Worm (Caenorhabditis elegans): ENCODE data around the gene attf-3.

attf-3 gene

ce11 chrIII:65626-65937, 20.6 kb downstream of the attf-3 start:
- peak; percentile 44 for TF ChIP-seq sma-9 (GFP tag; optimal IDR thresholded peaks at IDR 0.05)
- no peak for TF ChIP-seq sma-9 (tag; optimal IDR thresholded peaks at IDR 0.05)
- TF ChIP-seq F13H6.1 (tag; optimal IDR thresholded peaks at IDR 0.05): peak; percentile 54
- TF ChIP-seq lin-11 (tag; optimal IDR thresholded peaks at IDR 0.05): peak; percentile 9
- peak; percentile 63 for TF ChIP-seq nhr-129 (tag; optimal IDR thresholded peaks at IDR 0.05)
- TF ChIP-seq C34F6.9 (tag; optimal IDR thresholded peaks at IDR 0.05): peak; percentile 15
- no peak for TF ChIP-seq elt-3 (tag; optimal IDR thresholded peaks at IDR 0.05)
- TF ChIP-seq elt-1 (tag; optimal IDR thresholded peaks at IDR 0.05): no peak

- TF ChIP-seq lsy-2 (tag; optimal IDR thresholded peaks at IDR 0.05) (peak in 1 of 2 experiments; percentile 29), lin-11 (tag; optimal IDR thresholded peaks at IDR 0.05) (peak; percentile 9), unc-62 (GFP tag; optimal IDR thresholded peaks at IDR 0.05) (no peak)
Observed at ce11 chrIII:64747-65625, 21.2 kb downstream of the attf-3 start.

- TF ChIP-seq lin-39 (tag; optimal IDR thresholded peaks at IDR 0.05) (no peak), ztf-1 (GFP tag; conservative IDR thresholded peaks at IDR 0.05) (0 out of 2 replicates have a peak, but pooled peaks have one; percentile 33)
Observed at ce11 chrIII:63584-64316, 22.4 kb downstream of the attf-3 start.

- TF ChIP-seq ceh-16 (tag; optimal IDR thresholded peaks at IDR 0.05) (no peak), nhr-10 (tag; optimal IDR thresholded peaks at IDR 0.05) (no peak), elt-1 (tag; optimal IDR thresholded peaks at IDR 0.05) (no peak), Y55F3AM.14 (GFP tag; optimal IDR thresholded peaks at IDR 0.05) (no peak), mab-5 (tag; optimal IDR thresholded peaks at IDR 0.05) (peak; percentile 6), ztf-4 (tag; optimal IDR thresholded peaks at IDR 0.05) (peak; percentile 85), mbf-1 (tag; optimal IDR thresholded peaks at IDR 0.05) (no peak), C34F6.9 (tag; optimal IDR thresholded peaks at IDR 0.05) (peak; percentile 57), egl-27 (tag; optimal IDR thresholded peaks at IDR 0.05) (no peak), blmp-1 (tag; optimal IDR thresholded peaks at IDR 0.05; ENCODE audit: insufficient read depth) (no peak), R02D3.7 (tag; optimal IDR thresholded peaks at IDR 0.05) (no peak), unc-39 (tag; optimal IDR thresholded peaks at IDR 0.05) (no peak), lsy-2 (tag; optimal IDR thresholded peaks at IDR 0.05) (peak in 1 of 2 experiments; percentile 84), peb-1 (tag; optimal IDR thresholded peaks at IDR 0.05) (no peak), lin-39 (tag; optimal IDR thresholded peaks at IDR 0.05) (no peak), unc-55 (GFP tag; optimal IDR thresholded peaks at IDR 0.05) (peak; percentile 37), nhr-23 (tag; optimal IDR thresholded peaks at IDR 0.05) (no peak), sma-9 (GFP tag; optimal IDR thresholded peaks at IDR 0.05) (peak; percentile 45), sma-9 (tag; optimal IDR thresholded peaks at IDR 0.05) (no peak), lin-11 (tag; optimal IDR thresholded peaks at IDR 0.05) (no peak), ztf-11 (tag; optimal IDR thresholded peaks at IDR 0.05) (no peak), crh-2 (tag; optimal IDR thresholded peaks at IDR 0.05) (peak; percentile 47), elt-3 (tag; optimal IDR thresholded peaks at IDR 0.05) (no peak), ama-1 (optimal IDR thresholded peaks at IDR 0.05) (peak; percentile 14), mdl-1 (tag; optimal IDR thresholded peaks at IDR 0.05) (no peak), alr-1 (tag; optimal IDR thresholded peaks at IDR 0.05) (no peak), lin-13 (GFP tag; optimal IDR thresholded peaks at IDR 0.05) (peak; percentile 63), skn-1 (tag; optimal IDR thresholded peaks at IDR 0.05) (no peak), unc-62 (GFP tag; optimal IDR thresholded peaks at IDR 0.05) (no peak), nhr-6 (tag; optimal IDR thresholded peaks at IDR 0.05) (peak; percentile 58), gmeb-1 (tag; optimal IDR thresholded peaks at IDR 0.05) (no peak), fos-1 (tag; optimal IDR thresholded peaks at IDR 0.05) (no peak), ztf-1 (GFP tag; conservative IDR thresholded peaks at IDR 0.05) (0 out of 2 replicates have a peak, but pooled peaks have one; percentile 69), nhr-237 (tag; optimal IDR thresholded peaks at IDR 0.05) (no peak), nhr-77 (tag; optimal IDR thresholded peaks at IDR 0.05) (no peak), nhr-25 (tag; optimal IDR thresholded peaks at IDR 0.05) (peak; percentile 48), nhr-129 (tag; optimal IDR thresholded peaks at IDR 0.05) (peak; percentile 68), nhr-21 (tag; optimal IDR thresholded peaks at IDR 0.05) (no peak), nhr-12 (tag; optimal IDR thresholded peaks at IDR 0.05) (no peak), ceh-82 (tag; optimal IDR thresholded peaks at IDR 0.05) (no peak), zag-1 (tag; optimal IDR thresholded peaks at IDR 0.05) (peak; percentile 72), aly-2 (tag; optimal IDR thresholded peaks at IDR 0.05) (no peak), sem-4 (tag; optimal IDR thresholded peaks at IDR 0.05) (peak; percentile 65)
Observed at ce11 chrIII:62383-62873, 23.8 kb downstream of the attf-3 start.

Data from whole organism, L2 larva.